Worm (Caenorhabditis elegans) whole organism, young adult: Measurements from ENCODE around the gene srx-36.

Source experiments
- C06A6.2 ChIP-seq: fragments of 200-800 bp; sonication (Bioruptor generic); conservative IDR thresholded peaks from 2 replicates; pipeline ENCODE4 v1.3.6; 2022; ENCODE audit warnings: missing genetic modification characterization, missing compliant biosample characterization
- D2030.7 ChIP-seq: fragments of 200-800 bp; sonication (Bioruptor generic); IDR thresholded peaks from 2 replicates; pipeline ENCODE4 v1.3.6; 2022; ENCODE audit warnings: missing genetic modification reagents, missing genetic modification characterization, missing compliant biosample characterization
- F49E8.2 ChIP-seq: sonication (generic microtip); optimal IDR thresholded peaks from 3 replicates; lab custom pipeline; 2017; ENCODE audit warnings: missing genetic modification characterization, mild to moderate bottlenecking, missing compliant biosample characterization, antibody characterized with exemption, moderate library complexity; ENCODE audit not compliant: insufficient read depth
- F57A8.1 ChIP-seq: fragments of 200-800 bp; sonication (Bioruptor generic); optimal IDR thresholded peaks from 2 replicates; lab custom pipeline; 2018; ENCODE audit warnings: mild to moderate bottlenecking, missing genetic modification characterization, moderate library complexity, missing compliant biosample characterization
- F57C9.4 ChIP-seq: sonication (generic microtip); optimal IDR thresholded peaks from 2 replicates; lab custom pipeline; 2017; ENCODE audit warnings: mild to moderate bottlenecking, missing genetic modification characterization, missing compliant biosample characterization
- K12H6.12 ChIP-seq: fragments of 200-800 bp; sonication (Bioruptor generic); optimal IDR thresholded peaks from 2 replicates; lab custom pipeline; 2018; ENCODE audit warnings: mild to moderate bottlenecking, missing genetic modification characterization, missing compliant biosample characterization
- Y53F4B.3 ChIP-seq: fragments of 200-800 bp; sonication (Bioruptor generic); IDR thresholded peaks from 2 replicates; pipeline ENCODE4 v1.3.6; 2022; ENCODE audit warnings: missing genetic modification reagents, missing genetic modification characterization, missing compliant biosample characterization
- Y53G8AR.9 ChIP-seq: fragments of 200-800 bp; sonication (Bioruptor generic); conservative IDR thresholded peaks from 2 replicates; pipeline ENCODE4 v1.3.6; 2022; ENCODE audit warnings: missing genetic modification reagents, missing genetic modification characterization, missing compliant biosample characterization
- Y56A3A.18 ChIP-seq: fragments of 200-800 bp; sonication (Bioruptor generic); IDR thresholded peaks from 2 replicates; pipeline ENCODE4 v1.3.6; 2022; ENCODE audit warnings: missing genetic modification reagents, missing genetic modification characterization, missing compliant biosample characterization
- Y79H2A.3 ChIP-seq: fragments of 200-800 bp; sonication (Bioruptor generic); conservative IDR thresholded peaks from 2 replicates; pipeline ENCODE4 v1.3.6; 2022; ENCODE audit warnings: missing genetic modification reagents, missing genetic modification characterization, missing compliant biosample characterization
- ama-1 ChIP-seq, 3 experiments: fragments of 150-350 bp in 1 of 3; sonication (generic microtip) in 2 of 3; optimal IDR thresholded peaks; 2 replicates each; lab custom pipeline; 2014 to 2018; ENCODE audit warnings: missing biosample characterization in 2 of 3, missing genetic modification characterization in 2 of 3, missing genetic modification reagents in 2 of 3
- attf-5 ChIP-seq: fragments of 200-800 bp; sonication (Bioruptor generic); optimal IDR thresholded peaks from 2 replicates; lab custom pipeline; 2018; ENCODE audit warnings: mild to moderate bottlenecking, missing genetic modification characterization, missing compliant biosample characterization
- cebp-1 ChIP-seq, 2 experiments: fragments of 200-800 bp in 1 of 2; sonication (Bioruptor generic) in 1 of 2; sonication (generic microtip) in 1 of 2; IDR thresholded peaks in 1 of 2; optimal IDR thresholded peaks in 1 of 2; 2 replicates each; pipeline versions ENCODE4 v1.3.6 to Lab custom; 2017 to 2022; ENCODE audit warnings: missing compliant biosample characterization in 2 of 2, missing genetic modification characterization in 2 of 2, mild to moderate bottlenecking in 1 of 2, missing genetic modification reagents in 1 of 2, moderate library complexity in 1 of 2
- cebp-2 ChIP-seq: fragments of 200-800 bp; sonication (Bioruptor generic); IDR thresholded peaks from 2 replicates; pipeline ENCODE4 v1.3.6; 2022; ENCODE audit warnings: missing genetic modification characterization, missing compliant biosample characterization
- ceh-27 ChIP-seq: fragments of 200-800 bp; sonication (Bioruptor generic); optimal IDR thresholded peaks from 2 replicates; lab custom pipeline; 2018; ENCODE audit warnings: mild to moderate bottlenecking, missing genetic modification characterization, moderate library complexity, missing compliant biosample characterization
- ceh-58 ChIP-seq: fragments of 200-800 bp; sonication (Bioruptor generic); IDR thresholded peaks from 2 replicates; pipeline ENCODE4 v1.3.6; 2022; ENCODE audit warnings: missing genetic modification characterization, missing compliant biosample characterization
- ceh-91 ChIP-seq: fragments of 200-800 bp; sonication (Bioruptor generic); IDR thresholded peaks from 2 replicates; pipeline ENCODE4 v1.3.6; 2022; ENCODE audit warnings: missing genetic modification reagents, missing genetic modification characterization, missing compliant biosample characterization
- dox-1 ChIP-seq: fragments of 200-800 bp; sonication (Bioruptor generic); IDR thresholded peaks from 2 replicates; pipeline ENCODE4 v1.3.6; 2022; ENCODE audit warnings: missing genetic modification reagents, missing genetic modification characterization, missing compliant biosample characterization
- dpl-1 ChIP-seq: fragments of 150-350 bp; optimal IDR thresholded peaks from 2 replicates; lab custom pipeline; 2014; ENCODE audit warnings: missing biosample characterization, missing genetic modification reagents, missing genetic modification characterization
- efl-1 ChIP-seq: fragments of 150-350 bp; optimal IDR thresholded peaks from 2 replicates; lab custom pipeline; 2014; ENCODE audit warnings: missing biosample characterization, missing genetic modification reagents, missing genetic modification characterization
- egl-18 ChIP-seq: fragments of 200-800 bp; sonication (Bioruptor generic); IDR thresholded peaks from 2 replicates; pipeline ENCODE4 v1.3.6; 2022; ENCODE audit warnings: missing genetic modification reagents, missing genetic modification characterization, missing compliant biosample characterization
- hlh-26 ChIP-seq: fragments of 200-800 bp; sonication (Bioruptor generic); conservative IDR thresholded peaks from 2 replicates; pipeline ENCODE4 v1.3.6; 2022; ENCODE audit warnings: missing genetic modification reagents, missing genetic modification characterization, missing compliant biosample characterization
- let-607 ChIP-seq, 2 experiments: fragments of 200-800 bp in 1 of 2; sonication (Bioruptor generic) in 1 of 2; sonication (generic microtip) in 1 of 2; optimal IDR thresholded peaks; 2 replicates each; lab custom pipeline; 2016 to 2018; ENCODE audit warnings: mild to moderate bottlenecking in 2 of 2, missing compliant biosample characterization in 2 of 2, missing genetic modification characterization in 2 of 2, moderate library complexity in 2 of 2, missing genotype in 1 of 2
- lin-40 ChIP-seq: sonication (generic microtip); optimal IDR thresholded peaks from 2 replicates; lab custom pipeline; 2016; ENCODE audit warnings: missing genetic modification characterization, mild to moderate bottlenecking, missing compliant biosample characterization, missing genotype, missing genetic modification reagents
- lin-54 ChIP-seq: fragments of 200-800 bp; sonication (Bioruptor generic); optimal IDR thresholded peaks from 2 replicates; lab custom pipeline; 2018; ENCODE audit warnings: mild to moderate bottlenecking, missing genetic modification characterization, missing compliant biosample characterization
- lsy-27 ChIP-seq: sonication (generic microtip); optimal IDR thresholded peaks from 2 replicates; lab custom pipeline; 2017; ENCODE audit warnings: missing genetic modification characterization, mild to moderate bottlenecking, missing compliant biosample characterization, antibody characterized with exemption, missing genotype, borderline replicate concordance; ENCODE audit not compliant: insufficient read depth
- mxl-1 ChIP-seq: sonication (generic microtip); optimal IDR thresholded peaks from 2 replicates; lab custom pipeline; 2016; ENCODE audit warnings: missing genetic modification characterization, missing compliant biosample characterization
- nhr-179 ChIP-seq: sonication (generic microtip); optimal IDR thresholded peaks from 2 replicates; lab custom pipeline; 2016; ENCODE audit warnings: mild to moderate bottlenecking, missing genetic modification characterization, missing compliant biosample characterization
- nhr-27 ChIP-seq: fragments of 200-800 bp; sonication (Bioruptor generic); optimal IDR thresholded peaks from 2 replicates; lab custom pipeline; 2018; ENCODE audit warnings: mild to moderate bottlenecking, missing genetic modification characterization, moderate library complexity, missing compliant biosample characterization
- nhr-90 ChIP-seq: sonication (generic microtip); optimal IDR thresholded peaks from 2 replicates; lab custom pipeline; 2016; ENCODE audit warnings: missing genotype, mild to moderate bottlenecking, missing genetic modification characterization, missing compliant biosample characterization
- sdz-38 ChIP-seq: sonication (generic microtip); optimal IDR thresholded peaks from 2 replicates; lab custom pipeline; 2016; ENCODE audit warnings: missing genotype, missing genetic modification characterization, missing compliant biosample characterization
- snpc-1.1 ChIP-seq: sonication (generic microtip); optimal IDR thresholded peaks from 2 replicates; lab custom pipeline; 2017; ENCODE audit warnings: missing genetic modification characterization, mild to moderate bottlenecking, missing compliant biosample characterization, antibody characterized with exemption, moderate library complexity, missing genotype, missing genetic modification reagents; ENCODE audit not compliant: insufficient read depth
- somi-1 ChIP-seq: fragments of 200-800 bp; sonication (Bioruptor generic); optimal IDR thresholded peaks from 2 replicates; lab custom pipeline; 2018; ENCODE audit warnings: mild to moderate bottlenecking, missing genetic modification characterization, missing compliant biosample characterization
- tbp1 ChIP-seq: fragments of 200-800 bp; sonication (Bioruptor generic); optimal IDR thresholded peaks from 2 replicates; lab custom pipeline; 2018; ENCODE audit warnings: mild to moderate bottlenecking, missing genetic modification characterization, missing compliant biosample characterization
- unc-62 ChIP-seq: fragments of 150-350 bp; optimal IDR thresholded peaks from 2 replicates; lab custom pipeline; 2014; ENCODE audit warnings: missing biosample characterization, missing genetic modification reagents, missing genetic modification characterization
- zfh-2 ChIP-seq: fragments of 200-800 bp; sonication (Bioruptor generic); conservative IDR thresholded peaks from 2 replicates; pipeline ENCODE4 v1.3.6; 2022; ENCODE audit warnings: missing genetic modification reagents, missing genetic modification characterization, missing compliant biosample characterization
- ztf-22 ChIP-seq: fragments of 200-800 bp; sonication (Bioruptor generic); optimal IDR thresholded peaks from 2 replicates; lab custom pipeline; 2018; ENCODE audit warnings: mild to moderate bottlenecking, missing genetic modification characterization, moderate library complexity, missing compliant biosample characterization
- ztf-6 ChIP-seq: fragments of 200-800 bp; sonication (Bioruptor generic); IDR thresholded peaks from 2 replicates; pipeline ENCODE4 v1.3.6; 2022; ENCODE audit warnings: missing genetic modification reagents, missing genetic modification characterization, missing compliant biosample characterization

Gene srx-36

ce11 chrV:7093720-7094401 lies 37.0 kb downstream of the srx-36 start, which contains the start of gene nhr-135 (continued):
- TF ChIP-seq let-607 (tag; optimal IDR thresholded peaks at IDR 0.05; lab: Kevin White, UChicago) (peak; percentile 18 to 32), ceh-58 (GFP tag; lab: Robert Waterston, UW) (no peak)

DNA sequence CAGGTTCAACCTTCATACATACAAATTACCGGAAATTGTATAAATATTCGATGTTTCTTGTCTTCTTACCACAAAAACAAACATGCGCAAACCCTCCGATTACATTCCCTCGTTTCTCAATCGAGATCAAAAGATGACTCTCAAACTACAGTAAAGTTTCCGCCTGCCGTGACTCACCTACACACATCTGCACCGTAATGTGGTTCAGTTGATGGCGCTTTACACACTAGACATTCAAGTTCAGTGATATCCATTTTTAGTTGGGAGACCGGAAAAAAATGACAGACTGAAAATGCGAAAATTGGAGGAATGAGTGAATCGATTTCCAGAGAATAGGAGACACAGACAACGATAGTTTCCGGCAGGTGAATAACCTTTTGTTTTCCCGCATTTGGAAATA lies 39.6 kb downstream of the srx-36 start, which contains the start of gene nhr-286:
Gene nhr-286, minus strand, starts transcription at position 324 of the 400 bp plus-strand sequence.
- TF ChIP-seq zfh-2 (GFP tag; lab: Robert Waterston, UW), result no peak
- TF ChIP-seq egl-18 (GFP tag; lab: Robert Waterston, UW), result 0 out of 2 replicates have a peak, but pooled peaks have one; percentile 30
- no peak for TF ChIP-seq tbp1
- TF ChIP-seq Y53G8AR.9 (GFP tag; lab: Robert Waterston, UW), result 0 out of 2 replicates have a peak, but pooled peaks have one; percentile 31
- no peak for TF ChIP-seq unc-62 (GFP tag; lab: Kevin White, UChicago)
- peak; percentile 43 for TF ChIP-seq ama-1 (optimal IDR thresholded peaks at IDR 0.05; lab: Kevin White, UChicago)
- no peak for TF ChIP-seq ama-1 (GFP tag; optimal IDR thresholded peaks at IDR 0.05; lab: Kevin White, UChicago)
- TF ChIP-seq attf-5, result no peak
- no peak for TF ChIP-seq hlh-26 (GFP tag; lab: Robert Waterston, UW)

ce11 chrV:7089217-7089616 lies 41.7 kb downstream of the srx-36 start:
- TF ChIP-seq nhr-27 (tag; lab: Kevin White, UChicago) (no peak), lin-40 (peak; percentile 28), nhr-179 (tag; lab: Kevin White, UChicago) (no peak), cebp-1 (GFP tag; IDR thresholded peaks at IDR 0.05; lab: Robert Waterston, UW) (no peak), cebp-1 (tag; optimal IDR thresholded peaks at IDR 0.05; lab: Kevin White, UChicago) (peak; percentile 16), somi-1 (GFP tag; lab: Kevin White, UChicago) (peak; percentile 70)

ce11 chrV:7087340-7087739 lies 43.5 kb downstream of the srx-36 start:
- no peak for TF ChIP-seq ceh-91 (GFP tag; lab: Robert Waterston, UW)
- no peak for TF ChIP-seq sdz-38 (tag; lab: Kevin White, UChicago)
- TF ChIP-seq snpc-1.1 (tag; lab: Kevin White, UChicago), result no peak
- no peak for TF ChIP-seq F57C9.4 (tag; lab: Kevin White, UChicago)
- no peak for TF ChIP-seq mxl-1 (tag; lab: Kevin White, UChicago)
- no peak for TF ChIP-seq dox-1 (GFP tag; lab: Robert Waterston, UW)
- TF ChIP-seq dpl-1, result no peak
- TF ChIP-seq cebp-2, result no peak
- TF ChIP-seq lsy-27 (tag; lab: Kevin White, UChicago), result no peak
- no peak for TF ChIP-seq lin-54 (GFP tag; lab: Kevin White, UChicago)
- no peak for TF ChIP-seq ama-1 (optimal IDR thresholded peaks at IDR 0.05; lab: Kevin White, UChicago)
- TF ChIP-seq ama-1 (GFP tag; optimal IDR thresholded peaks at IDR 0.05; lab: Kevin White, UChicago), result no peak

DNA sequence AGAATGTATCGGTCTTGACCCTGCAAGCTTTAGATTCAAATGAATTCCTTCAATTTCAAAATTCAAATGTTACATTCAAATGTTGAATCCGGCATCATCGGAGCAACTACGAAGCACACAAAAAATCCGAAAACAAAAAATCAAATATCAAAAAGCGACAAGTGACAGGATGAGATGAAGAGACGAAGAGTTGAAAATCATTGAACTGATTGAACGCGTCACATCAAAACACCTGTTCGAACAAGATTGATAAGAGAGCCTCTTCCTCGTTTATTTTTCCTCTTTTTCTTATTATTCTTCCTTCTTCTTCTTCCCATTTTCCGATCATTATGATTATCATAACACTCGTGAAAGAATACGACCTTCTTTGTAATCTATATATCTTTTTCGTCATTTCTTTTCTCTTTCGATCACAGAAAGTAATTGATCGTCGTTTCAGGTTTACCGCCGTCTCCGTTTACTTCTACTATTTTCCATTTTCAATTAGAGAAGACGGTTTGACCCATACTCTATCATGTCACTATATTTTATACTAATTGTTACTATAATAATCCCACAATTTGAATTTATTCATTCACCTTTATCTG lies 45.3 kb downstream of the srx-36 start, which contains the start of gene VC5.2:
Gene VC5.2, plus strand, starts transcription at position 439 of the 587 bp plus-strand sequence.
- TF ChIP-seq K12H6.12 (no peak), Y79H2A.3 (GFP tag; lab: Robert Waterston, UW) (no peak), ceh-27 (no peak), ztf-22 (GFP tag; lab: Kevin White, UChicago) (no peak), F49E8.2 (tag; lab: Kevin White, UChicago) (no peak), Y56A3A.18 (GFP tag; lab: Robert Waterston, UW) (no peak), C06A6.2 (GFP tag; lab: Robert Waterston, UW) (no peak), snpc-1.1 (tag; lab: Kevin White, UChicago) (no peak), Y53F4B.3 (GFP tag; lab: Robert Waterston, UW) (no peak), F57C9.4 (tag; lab: Kevin White, UChicago) (no peak), lin-40 (no peak), F57A8.1 (GFP tag; lab: Kevin White, UChicago) (no peak), efl-1 (GFP tag; lab: Kevin White, UChicago) (no peak), D2030.7 (no peak), ztf-6 (GFP tag; lab: Robert Waterston, UW) (no peak), nhr-90 (no peak)
